Worm (Caenorhabditis elegans) whole organism, midembryonic: Measurements from ENCODE around the gene srt-16.

ENCODE experiments used
- T22C8.4 ChIP-seq: fragments of 200-800 bp; sonication (Bioruptor generic); IDR thresholded peaks from 2 replicates; pipeline ENCODE4 v1.3.6; 2022; ENCODE audit warnings: missing genetic modification characterization, missing compliant biosample characterization
- cog-1 ChIP-seq: sonication (generic microtip); optimal IDR thresholded peaks from 2 replicates; lab custom pipeline; 2016; ENCODE audit warnings: missing genetic modification characterization, missing compliant biosample characterization
- flt-1 ChIP-seq: fragments of 200-800 bp; sonication (Bioruptor generic); IDR thresholded peaks from 2 replicates; pipeline ENCODE4 v1.3.6; 2022; ENCODE audit warnings: missing genetic modification characterization, missing compliant biosample characterization
- klf-2 ChIP-seq: fragments of 200-800 bp; sonication (Bioruptor generic); conservative IDR thresholded peaks from 2 replicates; pipeline ENCODE4 v1.3.6; 2022; ENCODE audit warnings: missing genetic modification reagents, missing genetic modification characterization, missing compliant biosample characterization
- med-1 ChIP-seq: sonication (generic microtip); optimal IDR thresholded peaks from 2 replicates; lab custom pipeline; 2017; ENCODE audit warnings: missing genetic modification characterization, mild to moderate bottlenecking, missing compliant biosample characterization, antibody characterized with exemption, missing genetic modification reagents; ENCODE audit not compliant: insufficient read depth
- ref-1 ChIP-seq: fragments of 200-800 bp; sonication (Bioruptor generic); conservative IDR thresholded peaks from 2 replicates; pipeline ENCODE4 v1.3.6; 2022; ENCODE audit warnings: missing genetic modification reagents, missing genetic modification characterization, missing compliant biosample characterization
- tab-1 ChIP-seq: fragments of 200-800 bp; sonication (Bioruptor generic); IDR thresholded peaks from 2 replicates; pipeline ENCODE4 v1.3.6; 2022; ENCODE audit warnings: missing genetic modification characterization, missing compliant biosample characterization
- ztf-23 ChIP-seq: fragments of 200-800 bp; sonication (Bioruptor generic); IDR thresholded peaks from 2 replicates; pipeline ENCODE4 v1.3.6; 2022; ENCODE audit warnings: missing genetic modification reagents, missing genetic modification characterization, missing compliant biosample characterization
- ztf-29 ChIP-seq: fragments of 200-800 bp; sonication (Bioruptor generic); IDR thresholded peaks from 2 replicates; pipeline ENCODE4 v1.3.6; 2022; ENCODE audit warnings: missing genetic modification reagents, missing genetic modification characterization, missing compliant biosample characterization

- TF ChIP-seq ref-1 (GFP tag; lab: Robert Waterston, UW) (no peak), ztf-23 (GFP tag; lab: Robert Waterston, UW) (no peak), flt-1 (GFP tag; lab: Robert Waterston, UW) (no peak), ztf-29 (GFP tag; lab: Robert Waterston, UW) (no peak), T22C8.4 (GFP tag; lab: Robert Waterston, UW) (no peak), klf-2 (GFP tag; lab: Robert Waterston, UW) (no peak), tab-1 (GFP tag; lab: Robert Waterston, UW) (no peak), cog-1 (tag; lab: Kevin White, UChicago) (no peak), med-1 (no peak)
These were observed 50.1 kb downstream of the srt-16 start, which contains the start of gene K12D9.1 for ce11 chrV:3014185-3014584.
